Worm (Caenorhabditis elegans): ENCODE measurements around the gene vab-7.

Gene vab-7

ce11 chrIII:10920044-10920443 is at the start of gene vab-7:
vab-7 (plus strand) TSS chrIII:10920344.
- TF ChIP-seq nhr-76 (tag; optimal IDR thresholded peaks at IDR 0.05) (no peak), ceh-32 (tag; optimal IDR thresholded peaks at IDR 0.05; ENCODE audit: poor library complexity) (no peak), aly-2 (tag; optimal IDR thresholded peaks at IDR 0.05) (no peak), Y105C5A.15 (GFP tag; IDR thresholded peaks at IDR 0.05) (no peak), ceh-20 (GFP tag; IDR thresholded peaks at IDR 0.05) (no peak), ZK337.2 (GFP tag; IDR thresholded peaks at IDR 0.05) (no peak), skn-1 (tag; optimal IDR thresholded peaks at IDR 0.05) (no peak), F10B5.3 (tag; optimal IDR thresholded peaks at IDR 0.05) (no peak), F44E2.7 (GFP tag; IDR thresholded peaks at IDR 0.05) (no peak), jun-1 (tag; optimal IDR thresholded peaks at IDR 0.05) (no peak), lsy-2 (tag; optimal IDR thresholded peaks at IDR 0.05) (no peak), ceh-62 (tag; optimal IDR thresholded peaks at IDR 0.05) (no peak), daf-19 (GFP tag; conservative IDR thresholded peaks at IDR 0.05) (no peak), ama-1 (optimal IDR thresholded peaks at IDR 0.05) (no peak), aha-1 (tag) (no peak), spr-3 (GFP tag; optimal IDR thresholded peaks at IDR 0.05) (no peak), zag-1 (tag; optimal IDR thresholded peaks at IDR 0.05) (no peak), mep-1 (tag; optimal IDR thresholded peaks at IDR 0.05) (no peak)

ce11 chrIII:10870814-10871213 is 49.3 kb upstream of the vab-7 start:
- no peak for TF ChIP-seq madf-9 (GFP tag; conservative IDR thresholded peaks at IDR 0.05)
- peak; percentile 42 for TF ChIP-seq aha-1 (tag)
- peak; percentile 62 for TF ChIP-seq set-16 (GFP tag; IDR thresholded peaks at IDR 0.05)

- TF ChIP-seq F49E8.2 (tag; optimal IDR thresholded peaks at IDR 0.05; ENCODE audit: borderline replicate concordance) (no peak), aha-1 (tag) (peak; percentile 65)
Observed at ce11 chrIII:10875132-10875531, 45.0 kb upstream of the vab-7 start, which contains the start of gene C44B9.2. C44B9.2 (plus strand) TSS chrIII:10875432.

ce11 chrIII:10877542-10877941 is 42.6 kb upstream of the vab-7 start:
- TF ChIP-seq dmd-8 (GFP tag; IDR thresholded peaks at IDR 0.05) (no peak), tra-1 (GFP tag; IDR thresholded peaks at IDR 0.05) (no peak), nhr-6 (tag; optimal IDR thresholded peaks at IDR 0.05) (no peak), lin-38 (GFP tag; IDR thresholded peaks at IDR 0.05) (peak; percentile 67), F49E8.2 (tag; optimal IDR thresholded peaks at IDR 0.05; ENCODE audit: borderline replicate concordance) (peak; percentile 86), nhr-10 (tag; optimal IDR thresholded peaks at IDR 0.05) (no peak), madf-9 (GFP tag; conservative IDR thresholded peaks at IDR 0.05) (no peak), D1046.2 (GFP tag; IDR thresholded peaks at IDR 0.05) (no peak), arid-1 (GFP tag; conservative IDR thresholded peaks at IDR 0.05) (0 out of 2 replicates have a peak, but pooled peaks have one; percentile 40), F37D6.2 (tag; optimal IDR thresholded peaks at IDR 0.05) (no peak), ceh-44 (GFP tag; IDR thresholded peaks at IDR 0.05) (0 out of 2 replicates have a peak, but pooled peaks have one; percentile 11), R02D3.7 (tag; optimal IDR thresholded peaks at IDR 0.05) (no peak), egl-27 (tag; optimal IDR thresholded peaks at IDR 0.05) (no peak), nhr-76 (tag; optimal IDR thresholded peaks at IDR 0.05) (no peak), unc-130 (GFP tag; optimal IDR thresholded peaks at IDR 0.05) (peak; percentile 66), nhr-111 (GFP tag; optimal IDR thresholded peaks at IDR 0.05) (no peak), mes-2 (tag; optimal IDR thresholded peaks at IDR 0.05; ENCODE audit: poor library complexity, severe bottlenecking) (peak; percentile 14), spr-3 (GFP tag; optimal IDR thresholded peaks at IDR 0.05) (no peak)

ce11 chrIII:10880083-10880482 is 40.1 kb upstream of the vab-7 start, which contains the start of gene C44B9.3:
C44B9.3 (minus strand) TSS chrIII:10880183.
- TF ChIP-seq daf-16 (GFP tag; optimal IDR thresholded peaks at IDR 0.05) (no peak), daf-16 (tag; optimal IDR thresholded peaks at IDR 0.05) (no peak), vab-7 (GFP tag; IDR thresholded peaks at IDR 0.05) (no peak), attf-4 (tag; optimal IDR thresholded peaks at IDR 0.05) (no peak), fos-1 (tag; optimal IDR thresholded peaks at IDR 0.05) (no peak), mxl-3 (GFP tag; optimal IDR thresholded peaks at IDR 0.05) (no peak), Y105C5A.15 (GFP tag; IDR thresholded peaks at IDR 0.05) (no peak), lin-38 (GFP tag; IDR thresholded peaks at IDR 0.05) (no peak), T26A8.4 (GFP tag; IDR thresholded peaks at IDR 0.05) (no peak), lin-1 (GFP tag; IDR thresholded peaks at IDR 0.05) (no peak), ceh-44 (GFP tag; IDR thresholded peaks at IDR 0.05) (no peak), mdl-1 (tag; optimal IDR thresholded peaks at IDR 0.05) (no peak), ceh-82 (tag; optimal IDR thresholded peaks at IDR 0.05) (no peak), F44E2.7 (GFP tag; IDR thresholded peaks at IDR 0.05) (no peak), mdt-29 (GFP tag; IDR thresholded peaks at IDR 0.05) (no peak), spr-1 (tag; optimal IDR thresholded peaks at IDR 0.05) (no peak)
